Fruit fly (Drosophila melanogaster): ENCODE measurements around the gene CG5888.

Gene CG5888

dm6 chr2L:16458385-16458784 is 10.1 kb upstream of the CG5888 start:
- TF ChIP-seq trem (tag; optimal IDR thresholded peaks at IDR 0.05) (peak; percentile 6), mirr (GFP tag; optimal IDR thresholded peaks at IDR 0.05) (no peak), Abd-B (GFP tag; optimal IDR thresholded peaks at IDR 0.05) (no peak), CG3065 (GFP tag; optimal IDR thresholded peaks at IDR 0.05) (no peak)

DNA sequence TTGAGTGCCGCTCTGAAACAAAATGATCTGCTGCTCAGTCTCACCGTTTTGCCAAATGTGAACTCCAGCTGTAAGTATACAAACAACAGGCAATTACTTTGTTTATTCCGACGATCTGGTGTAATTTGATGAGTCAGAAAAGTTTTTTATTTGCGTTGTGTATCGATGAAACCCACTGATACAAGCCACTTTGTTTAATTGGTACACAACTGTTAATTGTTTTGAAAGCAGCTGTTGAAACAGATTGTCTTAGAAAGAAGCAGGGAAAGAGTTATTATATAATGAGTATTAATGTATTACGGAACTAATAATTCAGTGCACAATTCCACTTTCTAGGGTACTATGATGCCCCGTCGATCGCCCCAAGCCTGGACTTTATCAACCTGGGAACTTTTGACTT is 3.6 kb upstream of the CG5888 start:
- peak; percentile 3 for TF ChIP-seq CG18619 (GFP tag; optimal IDR thresholded peaks at IDR 0.05)
- TF ChIP-seq Pdp1 (GFP tag; optimal IDR thresholded peaks at IDR 0.05) = peak in 1 of 2 experiments; percentile 80
- TF ChIP-seq Rx (GFP tag; IDR thresholded peaks at IDR 0.05) = no peak
- TF ChIP-seq Blimp-1 (GFP tag; optimal IDR thresholded peaks at IDR 0.05) = peak; percentile 15
- peak; percentile 21 for TF ChIP-seq CG3281 (GFP tag; optimal IDR thresholded peaks at IDR 0.05)
- peak; percentile 9 for TF ChIP-seq CG15514 (GFP tag; optimal IDR thresholded peaks at IDR 0.05)
- TF ChIP-seq CG33557 (GFP tag; optimal IDR thresholded peaks at IDR 0.05) = no peak
- no peak for TF ChIP-seq CG2120 (GFP tag; optimal IDR thresholded peaks at IDR 0.05)
- no peak for TF ChIP-seq D19A (tag; optimal IDR thresholded peaks at IDR 0.05)
- TF ChIP-seq CG2678 (tag; optimal IDR thresholded peaks at IDR 0.05) = peak; percentile 41
- peak; percentile 32 for TF ChIP-seq CG15601 (tag; optimal IDR thresholded peaks at IDR 0.05)
- TF ChIP-seq CrebB (tag; optimal IDR thresholded peaks at IDR 0.05) = peak; percentile 17
- TF ChIP-seq CG13424 (tag; optimal IDR thresholded peaks at IDR 0.05) = no peak
- TF ChIP-seq bsh (GFP tag; optimal IDR thresholded peaks at IDR 0.05) = peak in 1 of 2 experiments; percentile 10
- peak; percentile 34 for TF ChIP-seq CG18599 (GFP tag; optimal IDR thresholded peaks at IDR 0.05)
- TF ChIP-seq NfI (GFP tag; optimal IDR thresholded peaks at IDR 0.05) = peak; percentile 1
- TF ChIP-seq CG6654 (GFP tag; optimal IDR thresholded peaks at IDR 0.05) = no peak
- TF ChIP-seq gce (GFP tag; IDR thresholded peaks at IDR 0.05) = 0 out of 3 replicates have a peak, but pooled peaks have one; percentile 21
- 0 out of 3 replicates have a peak, but pooled peaks have one; percentile 34 for TF ChIP-seq ci (GFP tag; IDR thresholded peaks at IDR 0.05)
- TF ChIP-seq Dbx (GFP tag; IDR thresholded peaks at IDR 0.05) = 0 out of 3 replicates have a peak, but pooled peaks have one; percentile 19
- TF ChIP-seq lab (GFP tag; optimal IDR thresholded peaks at IDR 0.05) = peak; percentile 54
- peak; percentile 3 for TF ChIP-seq CG6813 (GFP tag; optimal IDR thresholded peaks at IDR 0.05)
- TF ChIP-seq ttk (GFP tag; IDR thresholded peaks at IDR 0.05) = no peak
- TF ChIP-seq CG34224 (GFP tag; IDR thresholded peaks at IDR 0.05; ENCODE audit: partially characterized antibody) = no peak
- no peak for TF ChIP-seq CG1792 (GFP tag; optimal IDR thresholded peaks at IDR 0.05)
- TF ChIP-seq ATbp (GFP tag; optimal IDR thresholded peaks at IDR 0.05) = peak; percentile 61
- no peak for TF ChIP-seq bowl (GFP tag; IDR thresholded peaks at IDR 0.05)
- TF ChIP-seq CG1603 (tag; optimal IDR thresholded peaks at IDR 0.05) = peak; percentile 18
- TF ChIP-seq Atf-2 (GFP tag; optimal IDR thresholded peaks at IDR 0.05) = no peak
- peak; percentile 26 for TF ChIP-seq unpg (GFP tag; optimal IDR thresholded peaks at IDR 0.05)
- TF ChIP-seq lmd (GFP tag; IDR thresholded peaks at IDR 0.05) = no peak
- peak; percentile 57 for TF ChIP-seq sens (GFP tag)
- no peak for TF ChIP-seq CG11398 (GFP tag; optimal IDR thresholded peaks at IDR 0.05)
- no peak for TF ChIP-seq ERR (GFP tag; optimal IDR thresholded peaks at IDR 0.05)
- no peak for TF ChIP-seq sisA (GFP tag; IDR thresholded peaks at IDR 0.05)
- TF ChIP-seq Sox102F (GFP tag; optimal IDR thresholded peaks at IDR 0.05) = peak; percentile 46
- TF ChIP-seq caup (GFP tag; optimal IDR thresholded peaks at IDR 0.05; ENCODE audit: severe bottlenecking) = peak; percentile 7
- TF ChIP-seq CG10209 (GFP tag; optimal IDR thresholded peaks at IDR 0.05) = peak; percentile 4
- TF ChIP-seq CG4854 (GFP tag; optimal IDR thresholded peaks at IDR 0.05) = no peak
- TF ChIP-seq dmrt99B (tag; optimal IDR thresholded peaks at IDR 0.05) = peak; percentile 4
- TF ChIP-seq cato (GFP tag; optimal IDR thresholded peaks at IDR 0.05; ENCODE audit: borderline replicate concordance) = no peak
- TF ChIP-seq zfh1 (GFP tag; IDR thresholded peaks at IDR 0.05) = 0 out of 3 replicates have a peak, but pooled peaks have one; percentile 28
- TF ChIP-seq org-1 (GFP tag; optimal IDR thresholded peaks at IDR 0.05) = no peak
- peak; percentile 36 for TF ChIP-seq Hmr (GFP tag; optimal IDR thresholded peaks at IDR 0.05)
